2 worm cellular contexts compared by ENCODE assay signal in the genomic region with DNA sequence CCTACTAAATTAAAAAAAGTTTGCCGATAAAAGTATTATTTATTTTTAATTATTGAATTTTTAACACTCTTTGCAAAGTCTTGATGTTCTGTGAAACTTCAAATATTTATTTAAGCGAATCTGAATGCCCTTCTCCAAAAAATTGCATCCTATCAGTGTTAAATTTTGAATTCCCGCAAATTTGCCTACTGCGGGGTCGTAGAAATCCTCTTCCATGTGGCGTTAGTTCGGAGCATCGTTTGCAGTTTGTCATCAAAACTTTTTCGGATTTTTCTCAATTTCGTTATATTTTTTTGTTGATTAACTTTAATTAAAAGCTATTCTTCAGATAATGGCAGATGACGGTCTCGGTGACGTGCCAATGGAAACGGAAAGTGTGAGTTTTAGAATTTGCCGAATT.
TF ChIP-seq lines count a peak whose summit lies in the region.

A gene (plus strand): TSS at position 324 of the 400 bp plus-strand sequence.

TF ChIP-seq in whole organism, L4 larva, 104 proteins besides CTCF, POLR2A, EP300 and RAD21 (continued from another document):
- TF ChIP-seq snpc-4 (tag; optimal IDR thresholded peaks at IDR 0.05; lab: Kevin White, UChicago) (no peak), duxl-1 (tag; optimal IDR thresholded peaks at IDR 0.05; lab: Kevin White, UChicago; ENCODE audit: poor library complexity) (peak; percentile 6), Y75B8A.6 (GFP tag; IDR thresholded peaks at IDR 0.05; lab: Robert Waterston, UW) (no peak), jun-1 (tag; optimal IDR thresholded peaks at IDR 0.05; lab: Kevin White, UChicago) (no peak), tra-1 (GFP tag; IDR thresholded peaks at IDR 0.05; lab: Robert Waterston, UW) (no peak; the same call in 1 of the 2 replicates), cey-2 (tag; optimal IDR thresholded peaks at IDR 0.05; lab: Kevin White, UChicago; ENCODE audit: borderline replicate concordance, insufficient read depth) (no peak), ctbp-1 (GFP tag; IDR thresholded peaks at IDR 0.05; lab: Robert Waterston, UW) (0 out of 2 replicates have a peak, but pooled peaks have one; percentile 31), daf-12 (tag; optimal IDR thresholded peaks at IDR 0.05; lab: Kevin White, UChicago) (no peak), lim-7 (GFP tag; IDR thresholded peaks at IDR 0.05; lab: Robert Waterston, UW) (no peak), egl-27 (tag; optimal IDR thresholded peaks at IDR 0.05; lab: Kevin White, UChicago) (no peak), hlh-30 (tag; optimal IDR thresholded peaks at IDR 0.05; lab: Kevin White, UChicago; ENCODE audit: insufficient read depth) (peak; percentile 59), aly-2 (tag; optimal IDR thresholded peaks at IDR 0.05; lab: Kevin White, UChicago) (no peak), Y105C5A.15 (GFP tag; IDR thresholded peaks at IDR 0.05; lab: Robert Waterston, UW) (no peak), nhr-237 (tag; optimal IDR thresholded peaks at IDR 0.05; lab: Kevin White, UChicago) (no peak), lin-39 (tag; optimal IDR thresholded peaks at IDR 0.05; lab: Kevin White, UChicago) (no peak), mxl-2 (GFP tag; conservative IDR thresholded peaks at IDR 0.05; lab: Robert Waterston, UW) (no peak), php-3 (GFP tag; IDR thresholded peaks at IDR 0.05; lab: Robert Waterston, UW) (no peak), dve-1 (tag; optimal IDR thresholded peaks at IDR 0.05; lab: Kevin White, UChicago; ENCODE audit: insufficient read depth) (peak; percentile 70), aha-1 (tag; lab: Kevin White, UChicago) (peak; percentile 98), ZK337.2 (GFP tag; IDR thresholded peaks at IDR 0.05; lab: Robert Waterston, UW) (peak; percentile 77; the same call in 1 of the 2 replicates), egl-43 (GFP tag; IDR thresholded peaks at IDR 0.05; lab: Robert Waterston, UW) (no peak), F37D6.2 (tag; optimal IDR thresholded peaks at IDR 0.05; lab: Kevin White, UChicago) (peak; percentile 55), ztf-11 (tag; optimal IDR thresholded peaks at IDR 0.05; lab: Kevin White, UChicago) (no peak), zip-2 (tag; optimal IDR thresholded peaks at IDR 0.05; lab: Kevin White, UChicago) (no peak), mdt-29 (GFP tag; IDR thresholded peaks at IDR 0.05; lab: Robert Waterston, UW) (no peak), rbr-2 (tag; optimal IDR thresholded peaks at IDR 0.05; lab: Kevin White, UChicago) (peak; percentile 66), gei-8 (GFP tag; optimal IDR thresholded peaks at IDR 0.05; lab: Kevin White, UChicago) (no peak), ceh-28 (tag; optimal IDR thresholded peaks at IDR 0.05; lab: Kevin White, UChicago) (no peak), dmd-9 (GFP tag; IDR thresholded peaks at IDR 0.05; lab: Robert Waterston, UW) (peak; percentile 81), ceh-44 (GFP tag; IDR thresholded peaks at IDR 0.05; lab: Robert Waterston, UW) (peak; percentile 22; the same call in 1 of the 2 replicates), attf-4 (tag; optimal IDR thresholded peaks at IDR 0.05; lab: Kevin White, UChicago) (no peak), mxl-3 (GFP tag; optimal IDR thresholded peaks at IDR 0.05; lab: Kevin White, UChicago) (peak; percentile 61), ces-1 (GFP tag; optimal IDR thresholded peaks at IDR 0.05; lab: Kevin White, UChicago) (no peak), T26A8.4 (GFP tag; IDR thresholded peaks at IDR 0.05; lab: Robert Waterston, UW) (0 out of 2 replicates have a peak, but pooled peaks have one; percentile 57), hmg-1.1 (GFP tag; IDR thresholded peaks at IDR 0.05; lab: Robert Waterston, UW) (no peak), nhr-25 (tag; optimal IDR thresholded peaks at IDR 0.05; lab: Kevin White, UChicago; ENCODE audit: borderline replicate concordance, insufficient read depth) (no peak), madf-5 (GFP tag; IDR thresholded peaks at IDR 0.05; lab: Robert Waterston, UW) (peak in 1 of 2 experiments; percentile 14; a peak in 1 of 4 replicates), lin-1 (GFP tag; IDR thresholded peaks at IDR 0.05; lab: Robert Waterston, UW) (no peak), zip-11 (GFP tag; IDR thresholded peaks at IDR 0.05; lab: Robert Waterston, UW) (no peak), vab-7 (GFP tag; IDR thresholded peaks at IDR 0.05; lab: Robert Waterston, UW) (no peak), nhr-10 (tag; optimal IDR thresholded peaks at IDR 0.05; lab: Kevin White, UChicago) (no peak), zfp-3 (GFP tag; conservative IDR thresholded peaks at IDR 0.05; lab: Robert Waterston, UW) (0 out of 2 replicates have a peak, but pooled peaks have one; percentile 52), daf-19 (GFP tag; conservative IDR thresholded peaks at IDR 0.05; lab: Robert Waterston, UW) (no peak), lin-15B (tag; optimal IDR thresholded peaks at IDR 0.05; lab: Kevin White, UChicago) (peak; percentile 5), lir-3 (tag; optimal IDR thresholded peaks at IDR 0.05; lab: Kevin White, UChicago) (no peak)

TF ChIP-seq in whole organism, late embryonic, 69 proteins besides CTCF, POLR2A, EP300 and RAD21 (continued from another document):
- TF ChIP-seq eyg-1 (tag; optimal IDR thresholded peaks at IDR 0.05; lab: Kevin White, UChicago) (no peak), hlh-8 (tag; optimal IDR thresholded peaks at IDR 0.05; lab: Kevin White, UChicago) (peak; percentile 85), ceh-48 (tag; optimal IDR thresholded peaks at IDR 0.05; lab: Kevin White, UChicago) (no peak), sox-4 (tag; optimal IDR thresholded peaks at IDR 0.05; lab: Kevin White, UChicago) (no peak), ztf-16 (tag; optimal IDR thresholded peaks at IDR 0.05; lab: Kevin White, UChicago) (peak; percentile 79)
